Fruit fly (Drosophila melanogaster) S2 (cell line): ENCODE results near the gene CG14408.

Experiments
- CG8478 ChIP-seq: fragments of >200 bp; optimal IDR thresholded peaks from 2 replicates; lab custom pipeline; 2018
- CTCF ChIP-seq, 2 experiments: fragments of >200 bp; optimal IDR thresholded peaks; 2 replicates each; lab custom pipeline; 2018

DNA sequence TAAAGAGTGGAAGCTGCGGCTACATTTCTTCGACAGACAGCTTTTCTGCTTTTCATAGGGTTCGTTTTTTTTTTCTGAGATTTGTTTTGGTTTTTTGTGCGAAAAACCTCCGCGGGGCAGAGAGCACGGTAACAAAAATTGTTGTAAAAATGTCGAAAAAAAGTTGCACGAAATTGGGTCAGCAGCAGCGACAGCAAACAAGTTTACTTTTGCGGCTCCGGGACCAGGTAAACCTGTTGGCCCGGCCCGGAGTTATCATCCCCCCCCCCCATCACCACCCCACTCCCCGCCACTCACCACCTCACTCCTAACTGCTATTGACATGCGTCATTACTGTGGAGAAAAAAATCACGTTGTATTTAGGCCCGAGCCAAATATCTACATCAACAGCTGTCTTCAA is 36.6 kb upstream of the CG14408 start:
- TF ChIP-seq CG8478 (no peak), CTCF (optimal IDR thresholded peaks at IDR 0.05; lab: Kevin White, UChicago) (no peak)
